Worm (Caenorhabditis elegans): ENCODE results near the gene T19H5.6.

DNA sequence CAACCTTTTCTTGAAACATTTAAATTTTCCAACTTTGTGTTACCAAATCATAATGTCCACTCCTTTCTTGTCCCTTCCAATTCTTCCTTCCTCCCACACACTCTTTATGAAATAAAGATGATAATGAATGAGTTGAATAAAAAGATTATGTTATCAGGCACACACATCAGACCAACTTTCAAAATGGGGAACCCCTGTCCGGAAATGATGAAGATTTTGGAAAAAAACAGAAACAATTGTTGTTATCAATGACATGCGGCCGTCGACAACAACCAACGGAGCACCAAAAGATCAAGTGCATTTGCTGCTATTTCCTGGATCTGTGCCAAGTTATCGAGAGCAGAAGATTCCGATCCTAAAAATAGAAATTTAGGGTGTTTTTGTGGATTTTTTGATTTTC lies 13.3 kb upstream of the T19H5.6 start:
- TF ChIP-seq T22C8.4 (GFP tag; IDR thresholded peaks at IDR 0.05), result no peak
- TF ChIP-seq flt-1 (GFP tag; IDR thresholded peaks at IDR 0.05), result no peak
- TF ChIP-seq klf-2 (GFP tag; conservative IDR thresholded peaks at IDR 0.05), result no peak
- no peak for TF ChIP-seq ztf-23 (GFP tag; IDR thresholded peaks at IDR 0.05)
